Worm (Caenorhabditis elegans): ENCODE results near the gene K11H12.11.

Gene K11H12.11

DNA sequence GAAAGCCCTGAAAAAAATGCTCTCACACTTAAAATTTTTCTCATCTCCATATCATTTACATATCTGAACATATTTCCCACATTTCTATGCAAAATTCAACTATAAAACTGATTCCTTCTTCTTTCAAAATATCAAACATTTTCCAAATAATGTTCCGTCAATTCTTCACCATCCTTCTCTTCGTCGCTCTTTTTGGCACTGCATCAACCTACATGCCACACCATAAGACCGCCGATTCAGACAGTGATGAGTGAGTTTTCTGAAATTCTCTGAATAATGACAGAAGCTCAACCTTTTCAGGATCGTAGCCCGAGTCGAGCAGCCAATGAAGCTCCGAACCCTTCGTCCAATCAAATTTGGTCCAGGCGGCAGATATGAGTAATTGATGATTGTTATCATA, 5.9 kb upstream of the K11H12.11 start, which contains the start of gene K11H12.5:
TSS of gene K11H12.5 (plus strand) at position 301 of the 400 bp plus-strand sequence.
- TF ChIP-seq F10E7.11 (tag; optimal IDR thresholded peaks at IDR 0.05) (no peak), bed-2 (GFP tag; IDR thresholded peaks at IDR 0.05) (no peak), F39B2.1 (GFP tag; IDR thresholded peaks at IDR 0.05) (no peak), mxl-1 (tag; optimal IDR thresholded peaks at IDR 0.05) (no peak), nhr-90 (tag; optimal IDR thresholded peaks at IDR 0.05) (no peak), ceh-100 (GFP tag; IDR thresholded peaks at IDR 0.05) (no peak), lir-1 (GFP tag; conservative IDR thresholded peaks at IDR 0.05) (no peak)

DNA sequence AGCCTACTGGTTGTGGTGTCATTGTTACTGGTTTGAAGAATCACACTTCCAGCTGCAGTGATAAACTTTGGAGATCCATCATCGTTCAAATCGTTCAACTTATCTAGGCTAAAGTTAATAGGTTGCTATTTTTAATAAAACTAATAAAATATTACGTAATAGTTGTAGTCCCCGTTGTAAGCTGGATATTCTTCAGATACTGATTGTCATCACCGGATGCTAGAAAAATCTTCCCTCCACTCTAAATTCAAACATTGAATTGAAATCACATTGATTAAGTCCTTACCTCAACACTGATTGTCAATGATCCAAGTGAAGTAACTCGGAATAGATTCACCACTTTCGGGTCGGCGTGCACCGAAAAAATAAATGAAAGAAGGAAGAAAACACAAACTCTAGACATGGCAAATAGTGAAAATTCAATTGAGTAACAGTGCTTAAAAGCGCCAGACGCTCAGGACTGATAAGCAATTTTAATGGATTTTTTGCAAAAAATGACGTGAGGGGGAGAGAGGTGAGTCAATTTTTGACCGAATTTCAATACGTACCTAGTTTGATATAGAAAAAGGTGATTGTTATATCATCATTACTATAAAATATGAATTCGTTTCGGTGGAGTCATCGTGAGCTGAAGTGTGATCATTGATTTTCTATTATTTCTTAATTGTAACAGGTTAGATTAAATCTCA, 5.3 kb upstream of the K11H12.11 start, which contains the start of the genes K11H12.4 and K11H12.10:
TSS of gene K11H12.4 (minus strand) at position 413 of the 689 bp plus-strand sequence.
TSS of gene K11H12.10 (plus strand) at position 605 of the 689 bp plus-strand sequence.
- TF ChIP-seq madf-8 (GFP tag; conservative IDR thresholded peaks at IDR 0.05) (no peak), nhr-80 (tag; optimal IDR thresholded peaks at IDR 0.05) (peak; percentile 57), dox-1 (GFP tag; IDR thresholded peaks at IDR 0.05) (0 out of 2 replicates have a peak, but pooled peaks have one; percentile 16), nfya-2 (GFP tag; IDR thresholded peaks at IDR 0.05) (no peak)

DNA sequence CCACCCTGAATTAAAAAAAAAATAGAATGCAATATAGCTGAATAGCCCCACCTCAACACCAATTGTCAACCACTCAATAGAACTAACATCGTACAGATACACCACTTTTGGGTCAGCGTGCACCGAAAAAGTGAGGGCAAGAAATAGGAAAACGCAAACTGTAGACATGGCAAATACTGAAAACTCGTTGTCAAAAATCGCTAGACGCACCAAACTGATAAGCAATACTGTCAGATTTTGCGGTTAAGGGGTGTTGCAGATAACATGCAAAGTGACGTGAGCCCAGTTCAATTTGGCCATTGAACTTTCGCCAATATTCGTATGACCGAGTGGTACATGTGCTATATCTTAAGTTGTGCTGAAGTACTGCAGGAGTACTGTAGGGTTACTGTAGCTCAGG, 3.0 kb upstream of the K11H12.11 start, which contains the start of gene K11H12.3:
TSS of gene K11H12.3 (minus strand) at position 168 of the 400 bp plus-strand sequence.
- TF ChIP-seq nhr-80 (tag; optimal IDR thresholded peaks at IDR 0.05) (peak; percentile 90), dox-1 (GFP tag; IDR thresholded peaks at IDR 0.05) (peak; percentile 70), ets-4 (GFP tag; optimal IDR thresholded peaks at IDR 0.05) (peak; percentile 70), nfyb-1 (GFP tag; IDR thresholded peaks at IDR 0.05) (no peak), dpl-1 (GFP tag; optimal IDR thresholded peaks at IDR 0.05) (no peak), attf-6 (GFP tag; IDR thresholded peaks at IDR 0.05) (no peak), lin-35 (GFP tag; optimal IDR thresholded peaks at IDR 0.05) (no peak), Y53G8AR.9 (GFP tag; conservative IDR thresholded peaks at IDR 0.05) (no peak)

DNA sequence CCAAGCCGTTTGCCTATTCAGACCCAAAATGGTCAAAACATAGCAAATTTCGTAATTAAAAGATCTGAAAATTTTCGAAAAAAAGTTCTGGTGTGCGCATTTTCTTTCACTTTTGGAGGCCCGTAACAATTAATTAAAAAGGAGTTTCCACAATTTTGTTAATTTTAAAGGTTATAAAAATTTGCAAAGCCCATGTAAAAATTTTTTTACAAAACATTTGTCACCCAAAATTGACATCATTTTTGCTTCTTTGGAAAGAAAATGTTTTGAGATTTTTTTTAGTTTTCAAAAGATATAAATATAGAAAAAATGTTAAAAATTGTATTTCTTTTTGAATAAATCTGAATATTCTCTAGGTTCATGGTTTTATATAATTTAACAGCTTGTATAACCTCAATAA, 3.4 kb downstream of the K11H12.11 start, which contains the start of gene K11H12.6:
TSS of gene K11H12.6 (plus strand) at position 301 of the 400 bp plus-strand sequence.
- no peak for TF ChIP-seq ztf-25 (GFP tag; IDR thresholded peaks at IDR 0.05)
- no peak for TF ChIP-seq akir-1 (GFP tag; optimal IDR thresholded peaks at IDR 0.05)
- TF ChIP-seq F57C9.4 (tag; optimal IDR thresholded peaks at IDR 0.05): no peak
- no peak for TF ChIP-seq nfyb-1 (GFP tag; IDR thresholded peaks at IDR 0.05)
- no peak for TF ChIP-seq dpff-1 (tag; optimal IDR thresholded peaks at IDR 0.05)
- no peak for TF ChIP-seq tbx-9 (tag; optimal IDR thresholded peaks at IDR 0.05; ENCODE audit: borderline replicate concordance)
- no peak for TF ChIP-seq madf-3 (GFP tag; IDR thresholded peaks at IDR 0.05)
- TF ChIP-seq pha-4 (tag; optimal IDR thresholded peaks at IDR 0.05): no peak
- TF ChIP-seq F33H1.4 (GFP tag; IDR thresholded peaks at IDR 0.05): no peak
- no peak for TF ChIP-seq egl-18 (GFP tag; IDR thresholded peaks at IDR 0.05)
- TF ChIP-seq F55B11.4 (tag; optimal IDR thresholded peaks at IDR 0.05; ENCODE audit: borderline replicate concordance, insufficient read depth): no peak
- no peak for TF ChIP-seq pbrm-1 (GFP tag; IDR thresholded peaks at IDR 0.05)
- no peak for TF ChIP-seq him-1 (tag; optimal IDR thresholded peaks at IDR 0.05)
- TF ChIP-seq repo-1 (tag; optimal IDR thresholded peaks at IDR 0.05): no peak
- TF ChIP-seq lag-1 (GFP tag; IDR thresholded peaks at IDR 0.05): no peak

DNA sequence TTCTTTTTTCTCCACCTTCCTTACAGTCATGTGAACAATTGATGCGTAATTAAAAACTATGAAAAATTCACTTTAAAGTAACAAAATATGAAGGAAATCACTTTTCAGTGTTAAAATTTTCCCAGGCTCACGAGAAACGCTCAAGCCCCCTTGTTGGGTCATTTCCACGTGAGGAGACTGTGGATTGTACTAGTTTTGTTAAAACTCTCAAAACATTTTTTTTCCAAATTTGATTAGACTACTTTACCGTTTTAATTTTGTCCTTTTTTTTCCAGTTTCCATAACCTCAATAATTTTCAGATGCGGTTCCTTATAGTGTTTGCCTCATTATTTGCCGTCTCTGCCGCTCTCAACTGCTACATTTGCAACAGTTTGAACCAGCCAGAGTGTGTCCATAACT, 5.1 kb downstream of the K11H12.11 start, which contains the start of gene K11H12.7:
TSS of gene K11H12.7 (plus strand) at position 301 of the 400 bp plus-strand sequence.
- no peak for TF ChIP-seq ztf-26 (tag; optimal IDR thresholded peaks at IDR 0.05)
- TF ChIP-seq ceh-91 (GFP tag; IDR thresholded peaks at IDR 0.05): no peak

Data from whole organism, young adult.